Worm (Caenorhabditis elegans) whole organism, L2 larva: Measurements from ENCODE around the gene ZC449.8.
A peak's percentile ranks its signal among the peaks of the same experiment; 100 is the strongest.

ENCODE experiments used
- C34F6.9 ChIP-seq: fragments of 150-350 bp; optimal IDR thresholded peaks from 2 replicates; lab custom pipeline; 2014; ENCODE audit warnings: missing biosample characterization, missing genetic modification characterization
- F13H6.1 ChIP-seq: sonication (generic microtip); optimal IDR thresholded peaks from 2 replicates; lab custom pipeline; 2016; ENCODE audit warnings: missing genetic modification characterization, missing compliant biosample characterization
- Y55F3AM.14 ChIP-seq: fragments of 200-800 bp; sonication (Bioruptor generic); optimal IDR thresholded peaks from 2 replicates; lab custom pipeline; 2018; ENCODE audit warnings: mild to moderate bottlenecking, missing genetic modification characterization, missing compliant biosample characterization
- ZK546.5 ChIP-seq: sonication (generic microtip); optimal IDR thresholded peaks from 2 replicates; lab custom pipeline; 2017; ENCODE audit warnings: missing biosample characterization, missing genetic modification characterization
- alr-1 ChIP-seq: fragments of 150-350 bp; optimal IDR thresholded peaks from 2 replicates; lab custom pipeline; 2014; ENCODE audit warnings: missing biosample characterization, missing genetic modification characterization
- aly-2 ChIP-seq: fragments of 150-350 bp; optimal IDR thresholded peaks from 2 replicates; lab custom pipeline; 2014; ENCODE audit warnings: missing biosample characterization, missing genetic modification characterization
- blmp-1 ChIP-seq: sonication (generic microtip); optimal IDR thresholded peaks from 2 replicates; lab custom pipeline; 2017; ENCODE audit warnings: missing genetic modification characterization, mild to moderate bottlenecking, missing compliant biosample characterization, antibody characterized with exemption, moderate library complexity; ENCODE audit not compliant: insufficient read depth
- ceh-16 ChIP-seq: fragments of 150-350 bp; optimal IDR thresholded peaks from 2 replicates; lab custom pipeline; 2014; ENCODE audit warnings: missing biosample characterization, missing genetic modification characterization
- ceh-82 ChIP-seq: fragments of 150-350 bp; optimal IDR thresholded peaks from 2 replicates; lab custom pipeline; 2014; ENCODE audit warnings: missing biosample characterization, missing genetic modification characterization
- egl-27 ChIP-seq: sonication (generic microtip); optimal IDR thresholded peaks from 3 replicates; lab custom pipeline; 2017; ENCODE audit warnings: missing biosample characterization, missing genetic modification reagents, missing genetic modification characterization
- elt-1 ChIP-seq: fragments of 150-350 bp; optimal IDR thresholded peaks from 2 replicates; lab custom pipeline; 2014; ENCODE audit warnings: missing biosample characterization, missing genetic modification characterization
- elt-3 ChIP-seq: sonication (generic microtip); optimal IDR thresholded peaks from 2 replicates; lab custom pipeline; 2017; ENCODE audit warnings: missing biosample characterization, missing genetic modification characterization
- fos-1 ChIP-seq: fragments of 150-350 bp; optimal IDR thresholded peaks from 2 replicates; lab custom pipeline; 2014; ENCODE audit warnings: missing biosample characterization, missing genetic modification characterization
- lin-11 ChIP-seq: fragments of 150-350 bp; sonication (generic microtip); optimal IDR thresholded peaks from 2 replicates; lab custom pipeline; 2014; ENCODE audit warnings: missing biosample characterization, missing genetic modification characterization, inconsistent platforms, mixed read lengths
- lin-13 ChIP-seq: fragments of 150-350 bp; optimal IDR thresholded peaks from 2 replicates; lab custom pipeline; 2014; ENCODE audit warnings: missing biosample characterization, missing genetic modification reagents, missing genetic modification characterization
- lsy-2 ChIP-seq, 2 experiments: fragments of 150-350 bp in 1 of 2; sonication (generic microtip) in 1 of 2; optimal IDR thresholded peaks; 2 replicates each; lab custom pipeline; 2014 to 2017; ENCODE audit warnings: missing biosample characterization in 2 of 2, missing genetic modification characterization in 2 of 2
- mab-5 ChIP-seq: fragments of 150-350 bp; optimal IDR thresholded peaks from 2 replicates; lab custom pipeline; 2014; ENCODE audit warnings: missing biosample characterization, missing genetic modification characterization
- mbf-1 ChIP-seq: sonication (generic microtip); optimal IDR thresholded peaks from 2 replicates; lab custom pipeline; 2017; ENCODE audit warnings: missing biosample characterization, missing genetic modification characterization
- nhr-10 ChIP-seq: sonication (generic microtip); optimal IDR thresholded peaks from 2 replicates; lab custom pipeline; 2017; ENCODE audit warnings: missing biosample characterization, missing genetic modification characterization
- nhr-11 ChIP-seq: fragments of 150-350 bp; optimal IDR thresholded peaks from 2 replicates; lab custom pipeline; 2014; ENCODE audit warnings: missing biosample characterization, missing genetic modification characterization
- nhr-12 ChIP-seq: fragments of 150-350 bp; optimal IDR thresholded peaks from 2 replicates; lab custom pipeline; 2014; ENCODE audit warnings: missing biosample characterization, missing genetic modification characterization
- nhr-129 ChIP-seq: fragments of 150-350 bp; optimal IDR thresholded peaks from 2 replicates; lab custom pipeline; 2014; ENCODE audit warnings: missing biosample characterization, missing genetic modification characterization
- nhr-21 ChIP-seq: fragments of 150-350 bp; optimal IDR thresholded peaks from 2 replicates; lab custom pipeline; 2014; ENCODE audit warnings: missing biosample characterization, missing genetic modification characterization
- nhr-23 ChIP-seq: fragments of 150-350 bp; optimal IDR thresholded peaks from 2 replicates; lab custom pipeline; 2014; ENCODE audit warnings: missing biosample characterization, missing genetic modification reagents, missing genetic modification characterization
- nhr-237 ChIP-seq: fragments of 150-350 bp; optimal IDR thresholded peaks from 2 replicates; lab custom pipeline; 2014; ENCODE audit warnings: missing biosample characterization, missing genetic modification characterization
- nhr-77 ChIP-seq: fragments of 150-350 bp; optimal IDR thresholded peaks from 2 replicates; lab custom pipeline; 2014; ENCODE audit warnings: missing biosample characterization, missing genetic modification characterization
- peb-1 ChIP-seq: fragments of 150-350 bp; optimal IDR thresholded peaks from 2 replicates; lab custom pipeline; 2014; ENCODE audit warnings: missing biosample characterization, missing genetic modification characterization
- sma-9 ChIP-seq, 2 experiments: fragments of 150-350 bp in 1 of 2; sonication (generic microtip) in 1 of 2; optimal IDR thresholded peaks; 2 replicates each; lab custom pipeline; 2014 to 2016; ENCODE audit warnings: missing genetic modification characterization in 2 of 2, mild to moderate bottlenecking in 1 of 2, missing biosample characterization in 1 of 2, missing compliant biosample characterization in 1 of 2, missing genetic modification reagents in 1 of 2, moderate library complexity in 1 of 2
- unc-39 ChIP-seq: fragments of 150-350 bp; optimal IDR thresholded peaks from 2 replicates; lab custom pipeline; 2014; ENCODE audit warnings: missing biosample characterization, missing genetic modification characterization
- unc-55 ChIP-seq: fragments of 150-350 bp; sonication (generic microtip); optimal IDR thresholded peaks from 3 replicates; lab custom pipeline; 2014; ENCODE audit warnings: missing biosample characterization, missing genetic modification reagents, missing genetic modification characterization
- zag-1 ChIP-seq: fragments of 150-350 bp; optimal IDR thresholded peaks from 2 replicates; lab custom pipeline; 2014; ENCODE audit warnings: missing biosample characterization, missing genetic modification characterization
- ztf-1 ChIP-seq: fragments of 200-800 bp; sonication (Bioruptor generic); conservative IDR thresholded peaks from 2 replicates; pipeline ENCODE4 v1.3.6; 2022; ENCODE audit warnings: missing genetic modification characterization, missing compliant biosample characterization
- ztf-4 ChIP-seq: fragments of 150-350 bp; optimal IDR thresholded peaks from 2 replicates; lab custom pipeline; 2014; ENCODE audit warnings: missing biosample characterization, missing genetic modification characterization

The ZC449.8 gene

ce11 chrX:4998875-4999274 is 17.0 kb upstream of the ZC449.8 start, which contains the start of gene set-30:
Gene set-30 (plus strand): TSS chrX:4999270.
- TF ChIP-seq nhr-129 (tag; lab: Kevin White, UChicago) (peak; percentile 33), nhr-21 (no peak)

DNA sequence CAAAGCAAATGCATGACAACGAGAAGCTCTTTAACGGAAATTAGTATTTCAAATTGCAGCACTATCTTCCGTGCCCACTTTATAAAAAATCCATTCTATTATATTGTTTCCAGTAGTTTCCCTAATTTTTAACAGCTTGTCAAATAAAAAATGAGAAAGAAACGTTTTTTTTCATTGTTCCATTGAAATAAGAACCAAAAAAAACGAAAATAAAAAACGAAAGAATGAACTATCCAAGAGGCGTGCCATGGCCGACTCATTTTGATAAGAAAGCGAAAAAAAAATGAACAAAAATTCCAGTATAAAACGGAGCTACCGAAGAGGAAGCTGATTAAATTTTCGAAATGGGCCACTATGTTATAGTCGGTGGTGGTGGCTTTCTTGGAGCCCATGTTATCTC is 10.9 kb upstream of the ZC449.8 start, which contains the start of gene hsd-2:
hsd-2 (plus strand) TSS at position 301 of the 400 bp plus-strand sequence.
- TF ChIP-seq C34F6.9 (tag; lab: Kevin White, UChicago): no peak
- no peak for TF ChIP-seq ZK546.5
- no peak for TF ChIP-seq elt-3 (tag; lab: Kevin White, UChicago)
- TF ChIP-seq sma-9 (GFP tag; optimal IDR thresholded peaks at IDR 0.05; lab: Kevin White, UChicago): no peak
- TF ChIP-seq sma-9 (tag; optimal IDR thresholded peaks at IDR 0.05; lab: Kevin White, UChicago): no peak
- TF ChIP-seq egl-27 (tag; lab: Kevin White, UChicago): no peak
- no peak for TF ChIP-seq nhr-23
- no peak for TF ChIP-seq peb-1 (tag; lab: Kevin White, UChicago)
- TF ChIP-seq ceh-16 (tag; lab: Kevin White, UChicago): no peak
- TF ChIP-seq zag-1 (tag; lab: Kevin White, UChicago): no peak
- no peak for TF ChIP-seq nhr-10 (tag; lab: Kevin White, UChicago)
- TF ChIP-seq aly-2 (tag; lab: Kevin White, UChicago): no peak

DNA sequence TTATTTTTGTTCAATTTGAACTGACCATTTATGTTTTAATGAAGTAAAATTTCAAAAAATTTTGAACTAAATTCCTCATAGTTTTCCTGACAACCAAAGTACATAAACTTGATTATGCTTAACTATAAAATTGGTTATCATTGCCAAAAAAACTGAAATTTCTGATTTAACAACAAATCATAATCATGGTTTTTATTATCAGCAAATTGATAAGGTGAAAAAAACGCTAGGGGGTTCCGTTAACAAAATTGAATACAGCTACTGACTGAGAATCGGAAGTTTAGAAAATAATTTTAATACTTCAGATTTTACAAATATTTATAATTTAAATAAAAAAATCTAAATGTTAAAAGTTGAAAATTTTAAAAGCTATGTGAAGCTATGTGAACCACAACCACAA is 8.9 kb upstream of the ZC449.8 start:
- no peak for TF ChIP-seq nhr-129 (tag; lab: Kevin White, UChicago)
- TF ChIP-seq fos-1 (tag; lab: Kevin White, UChicago): peak; percentile 25
- no peak for TF ChIP-seq nhr-21
- TF ChIP-seq unc-55: no peak
- TF ChIP-seq lsy-2 (tag; optimal IDR thresholded peaks at IDR 0.05; lab: Kevin White, UChicago): no peak
- no peak for TF ChIP-seq nhr-23
- TF ChIP-seq nhr-12 (tag; lab: Kevin White, UChicago): no peak
- TF ChIP-seq Y55F3AM.14: no peak

- TF ChIP-seq nhr-21 (no peak), lsy-2 (tag; optimal IDR thresholded peaks at IDR 0.05; lab: Kevin White, UChicago) (no peak), mab-5 (tag; lab: Kevin White, UChicago) (no peak), unc-55 (no peak), elt-1 (no peak), nhr-10 (tag; lab: Kevin White, UChicago) (no peak), lin-11 (no peak), nhr-77 (tag; lab: Kevin White, UChicago) (no peak), ZK546.5 (no peak), lin-13 (GFP tag; lab: Kevin White, UChicago) (no peak), C34F6.9 (tag; lab: Kevin White, UChicago) (no peak), nhr-237 (tag; lab: Kevin White, UChicago) (no peak)
Observed at ce11 chrX:5009000-5009399, 6.9 kb upstream of the ZC449.8 start, which contains the start of gene hsd-3. Gene hsd-3 (plus strand): TSS chrX:5009300.

DNA sequence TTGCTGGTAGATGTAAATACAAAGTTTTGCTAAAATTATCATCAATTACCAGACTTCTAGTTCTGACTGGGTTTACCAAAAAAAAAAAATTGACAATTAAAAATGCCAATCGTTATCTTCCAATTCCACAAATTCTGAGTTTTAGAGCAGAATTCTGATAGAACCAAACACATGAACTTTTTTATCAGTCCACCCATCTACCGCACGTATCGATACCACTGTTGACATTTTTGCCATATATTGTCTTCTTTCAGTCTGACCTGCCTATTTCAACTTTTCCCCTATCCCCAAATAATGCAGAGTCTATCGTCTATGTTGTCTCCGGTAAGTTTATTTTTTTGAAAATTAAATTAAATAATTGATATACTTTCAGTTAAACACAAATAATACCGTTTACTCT is 2.0 kb upstream of the ZC449.8 start, which contains the start of gene ZC449.7:
ZC449.7 (plus strand) TSS at position 249 of the 400 bp plus-strand sequence.
- TF ChIP-seq unc-55: no peak
- TF ChIP-seq, all 48 proteins: peak for 0

ce11 chrX:5017591-5017990 is 1.7 kb downstream of the ZC449.8 start, which contains the start of gene sek-3:
Gene sek-3 (plus strand): TSS chrX:5017891.
- TF ChIP-seq mbf-1 (tag; lab: Kevin White, UChicago) (no peak), elt-3 (tag; lab: Kevin White, UChicago) (no peak), F13H6.1 (no peak), mab-5 (tag; lab: Kevin White, UChicago) (no peak), ceh-82 (tag; lab: Kevin White, UChicago) (no peak), sma-9 (GFP tag; optimal IDR thresholded peaks at IDR 0.05; lab: Kevin White, UChicago) (no peak), sma-9 (tag; optimal IDR thresholded peaks at IDR 0.05; lab: Kevin White, UChicago) (no peak), ztf-1 (GFP tag; lab: Robert Waterston, UW) (no peak), zag-1 (tag; lab: Kevin White, UChicago) (no peak), lsy-2 (tag; optimal IDR thresholded peaks at IDR 0.05; lab: Kevin White, UChicago) (no peak), nhr-11 (tag; lab: Kevin White, UChicago) (no peak), C34F6.9 (tag; lab: Kevin White, UChicago) (no peak), blmp-1 (tag; lab: Kevin White, UChicago) (no peak), nhr-129 (tag; lab: Kevin White, UChicago) (no peak), Y55F3AM.14 (no peak), unc-39 (no peak), nhr-77 (tag; lab: Kevin White, UChicago) (no peak), alr-1 (tag; lab: Kevin White, UChicago) (no peak), ztf-4 (tag; lab: Kevin White, UChicago) (no peak)
